Worm (Caenorhabditis elegans): Measurements from ENCODE around the gene F07G11.4.
A peak's percentile ranks its signal among the peaks of the same experiment; 100 is the strongest.

The F07G11.4 gene

DNA sequence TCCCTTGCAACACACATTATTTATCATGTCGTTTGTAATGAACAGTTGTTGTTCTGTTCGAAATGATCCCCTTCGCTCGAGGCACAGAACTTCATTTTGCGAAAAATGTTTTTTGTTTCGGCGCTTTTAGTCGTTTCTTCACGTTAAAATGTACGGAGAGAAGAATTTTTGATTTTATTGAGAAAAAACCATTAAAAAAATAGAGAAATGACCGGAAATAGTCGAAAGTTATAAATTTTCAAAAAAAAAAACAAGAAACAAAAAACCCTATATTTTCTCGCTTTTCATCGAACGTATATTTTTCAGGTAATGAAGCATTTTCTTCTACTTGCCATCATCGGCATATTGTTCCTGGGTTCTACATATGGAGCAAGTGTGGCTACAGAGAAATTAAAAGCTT, 37.1 kb upstream of the F07G11.4 start, which contains the start of gene F10G2.1:
Gene F10G2.1, plus strand, starts transcription at position 301 of the 400 bp plus-strand sequence.
- TF ChIP-seq pha-4 (tag; optimal IDR thresholded peaks at IDR 0.05) (no peak), elt-2 (tag; optimal IDR thresholded peaks at IDR 0.05) (no peak), nhr-28 (tag; optimal IDR thresholded peaks at IDR 0.05) (no peak), nhr-11 (tag; optimal IDR thresholded peaks at IDR 0.05) (no peak)

DNA sequence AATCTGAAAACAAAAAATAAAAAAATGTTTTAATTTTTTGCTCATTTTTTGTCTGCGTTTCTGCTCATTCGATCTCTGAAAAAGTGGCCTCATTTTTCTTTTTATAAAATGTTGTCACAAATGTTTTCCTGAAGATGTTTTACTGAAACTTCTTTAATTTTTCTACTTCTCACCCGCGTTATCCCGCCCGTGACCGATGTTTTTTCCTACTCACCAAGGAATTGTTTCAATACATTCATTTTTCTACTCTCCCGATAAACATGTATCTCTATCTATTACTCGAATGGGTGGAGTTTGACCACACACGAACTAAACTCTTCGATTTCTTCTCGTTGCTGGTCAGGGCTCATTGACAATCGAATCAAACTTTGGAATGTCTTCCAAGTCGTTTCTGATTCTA, 35.7 kb upstream of the F07G11.4 start, which contains the start of gene F10G2.2:
Gene F10G2.2, plus strand, starts transcription at position 301 of the 400 bp plus-strand sequence.
- TF ChIP-seq nhr-23 (tag; optimal IDR thresholded peaks at IDR 0.05) = no peak
- TF ChIP-seq nhr-237 (tag; optimal IDR thresholded peaks at IDR 0.05) = no peak
- no peak for TF ChIP-seq daf-12 (tag; optimal IDR thresholded peaks at IDR 0.05)
- TF ChIP-seq snpc-4 (tag; optimal IDR thresholded peaks at IDR 0.05) = no peak
- no peak for TF ChIP-seq lin-39 (tag; optimal IDR thresholded peaks at IDR 0.05)
- TF ChIP-seq lin-15B (tag; optimal IDR thresholded peaks at IDR 0.05) = no peak

- TF ChIP-seq elt-2 (tag; optimal IDR thresholded peaks at IDR 0.05) = peak; percentile 2
- TF ChIP-seq nfya-1 (tag; optimal IDR thresholded peaks at IDR 0.05; ENCODE audit: insufficient read depth) = no peak
These were observed 32.9 kb upstream of the F07G11.4 start, which contains the start of gene clec-7 for ce11 chrV:7328092-7328491. Gene clec-7, plus strand, starts transcription at chrV:7328392.

DNA sequence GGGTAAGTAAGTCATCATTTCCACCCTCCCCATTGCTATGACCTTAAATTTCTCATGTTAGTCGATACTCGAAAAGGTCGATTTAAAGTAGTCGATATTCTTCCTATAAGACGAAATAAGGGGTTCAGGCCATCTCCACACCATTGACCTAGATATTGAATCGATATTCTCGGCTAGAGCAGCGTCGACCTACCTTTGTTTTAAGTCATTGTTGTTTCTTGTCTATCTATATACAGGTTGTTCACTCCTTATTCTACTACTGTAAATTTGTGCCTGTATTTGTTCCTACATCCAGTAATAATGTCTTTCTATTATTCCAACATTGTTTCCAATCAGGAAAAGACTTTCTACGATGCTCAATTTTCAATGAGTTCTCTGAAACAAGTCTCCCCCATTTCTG, 31.8 kb upstream of the F07G11.4 start, which contains the start of gene F10G2.4:
Gene F10G2.4, plus strand, starts transcription at position 301 of the 400 bp plus-strand sequence.
- TF ChIP-seq ama-1 (optimal IDR thresholded peaks at IDR 0.05) (no peak), nhr-12 (tag; optimal IDR thresholded peaks at IDR 0.05) (no peak), mml-1 (tag; optimal IDR thresholded peaks at IDR 0.05) (no peak), egl-5 (tag; optimal IDR thresholded peaks at IDR 0.05) (no peak), skn-1 (tag; optimal IDR thresholded peaks at IDR 0.05) (no peak)

DNA sequence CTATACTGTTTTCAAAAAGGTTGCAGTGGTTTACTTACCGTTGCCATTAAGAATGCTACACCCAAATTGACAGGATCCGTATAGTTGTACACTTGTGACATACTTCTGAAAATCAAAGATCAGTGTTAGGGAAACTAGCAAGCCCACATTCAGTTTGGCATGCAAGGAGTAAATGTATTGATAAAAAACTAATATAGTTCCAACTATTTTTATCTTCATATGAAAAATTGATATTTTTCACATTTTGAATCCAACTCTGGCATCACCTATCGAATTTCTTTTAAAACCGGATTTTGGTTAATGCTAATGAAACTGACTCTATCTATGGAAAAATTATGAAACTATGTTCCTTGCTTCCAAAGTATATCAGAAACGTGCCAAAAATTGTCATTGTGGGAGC, 30.1 kb upstream of the F07G11.4 start, which contains the start of gene srx-92:
Gene srx-92, minus strand, starts transcription at position 101 of the 400 bp plus-strand sequence.
- TF ChIP-seq ama-1 (optimal IDR thresholded peaks at IDR 0.05) (no peak), nhr-43 (tag; optimal IDR thresholded peaks at IDR 0.05; ENCODE audit: poor library complexity, severe bottlenecking) (no peak), pqm-1 (tag; optimal IDR thresholded peaks at IDR 0.05) (no peak), nhr-67 (tag; optimal IDR thresholded peaks at IDR 0.05) (no peak), nfya-1 (tag; optimal IDR thresholded peaks at IDR 0.05; ENCODE audit: insufficient read depth) (no peak), pha-4 (tag; optimal IDR thresholded peaks at IDR 0.05) (no peak), nhr-237 (tag; optimal IDR thresholded peaks at IDR 0.05) (no peak), mdl-1 (tag; optimal IDR thresholded peaks at IDR 0.05) (no peak), fos-1 (tag; optimal IDR thresholded peaks at IDR 0.05) (no peak), snpc-4 (tag; optimal IDR thresholded peaks at IDR 0.05) (no peak), elt-2 (tag; optimal IDR thresholded peaks at IDR 0.05) (no peak), tbx-2 (tag; optimal IDR thresholded peaks at IDR 0.05) (no peak), eor-1 (tag; optimal IDR thresholded peaks at IDR 0.05) (no peak), egl-5 (tag; optimal IDR thresholded peaks at IDR 0.05) (no peak), unc-62 (GFP tag; optimal IDR thresholded peaks at IDR 0.05) (no peak), elt-3 (tag; optimal IDR thresholded peaks at IDR 0.05) (no peak), R02D3.7 (tag; optimal IDR thresholded peaks at IDR 0.05) (no peak), zag-1 (tag; optimal IDR thresholded peaks at IDR 0.05) (no peak)

- TF ChIP-seq nhr-67 (tag; optimal IDR thresholded peaks at IDR 0.05) (no peak), unc-62 (GFP tag; optimal IDR thresholded peaks at IDR 0.05) (no peak), tbx-2 (tag; optimal IDR thresholded peaks at IDR 0.05) (no peak), R02D3.7 (tag; optimal IDR thresholded peaks at IDR 0.05) (no peak)
These were observed 26.7 kb upstream of the F07G11.4 start, which contains the start of gene F10G2.10 for ce11 chrV:7321915-7322314. Gene F10G2.10, plus strand, starts transcription at chrV:7322215.

ce11 chrV:7320909-7321308, 25.7 kb upstream of the F07G11.4 start, which contains the start of gene lmd-4:
Gene lmd-4, minus strand, starts transcription at chrV:7321009.
- TF ChIP-seq egl-27 (tag; optimal IDR thresholded peaks at IDR 0.05) (no peak), zag-1 (tag; optimal IDR thresholded peaks at IDR 0.05) (no peak), mml-1 (tag; optimal IDR thresholded peaks at IDR 0.05) (no peak), ceh-16 (tag; optimal IDR thresholded peaks at IDR 0.05) (no peak), nhr-237 (tag; optimal IDR thresholded peaks at IDR 0.05) (no peak), unc-39 (tag; optimal IDR thresholded peaks at IDR 0.05) (no peak), nhr-77 (tag; optimal IDR thresholded peaks at IDR 0.05) (no peak), nhr-12 (tag; optimal IDR thresholded peaks at IDR 0.05) (no peak), nhr-67 (tag; optimal IDR thresholded peaks at IDR 0.05) (no peak), ZK546.5 (tag; optimal IDR thresholded peaks at IDR 0.05) (no peak), hmg-11 (tag; optimal IDR thresholded peaks at IDR 0.05) (no peak), snpc-4 (tag; optimal IDR thresholded peaks at IDR 0.05) (no peak), tbx-2 (tag; optimal IDR thresholded peaks at IDR 0.05) (no peak)
